Fruit fly (Drosophila melanogaster): ENCODE data around the gene Cluap1.
A peak's percentile ranks its signal among the peaks of the same experiment; 100 is the strongest.

Gene Cluap1

dm6 chrX:22510776-22511175 lies 33.3 kb downstream of the Cluap1 start:
- TF ChIP-seq CG3995 (GFP tag; optimal IDR thresholded peaks at IDR 0.05) (no peak), hb (GFP tag; IDR thresholded peaks at IDR 0.05; ENCODE audit: partially characterized antibody) (peak; percentile 54; the same call in 1 of the 3 replicates), Ets65A (GFP tag) (no peak), tna (GFP tag; IDR thresholded peaks at IDR 0.05; ENCODE audit: partially characterized antibody) (peak; percentile 33; the same call in 1 of the 2 replicates), Hr39 (optimal IDR thresholded peaks at IDR 0.05) (no peak), CG14860 (GFP tag; IDR thresholded peaks at IDR 0.05; ENCODE audit: partially characterized antibody) (peak; percentile 40; the same call in 2 of the 3 replicates), CG4424 (GFP tag; optimal IDR thresholded peaks at IDR 0.05) (no peak), nerfin-2 (GFP tag; IDR thresholded peaks at IDR 0.05; ENCODE audit: partially characterized antibody) (peak; percentile 62), pho (GFP tag; optimal IDR thresholded peaks at IDR 0.05) (no peak), bcd (GFP tag; optimal IDR thresholded peaks at IDR 0.05) (no peak)

dm6 chrX:22509085-22509484 lies 35.0 kb downstream of the Cluap1 start:
- no peak for TF ChIP-seq tx (GFP tag; optimal IDR thresholded peaks at IDR 0.05)
- TF ChIP-seq wek (GFP tag; optimal IDR thresholded peaks at IDR 0.05) = no peak
- TF ChIP-seq odd (GFP tag; optimal IDR thresholded peaks at IDR 0.05) = no peak
- no peak for TF ChIP-seq Deaf1 (tag; optimal IDR thresholded peaks at IDR 0.05)
- no peak for TF ChIP-seq nerfin-2 (GFP tag; IDR thresholded peaks at IDR 0.05; ENCODE audit: partially characterized antibody)
- TF ChIP-seq slou (GFP tag; optimal IDR thresholded peaks at IDR 0.05) = no peak
- peak; percentile 58 for TF ChIP-seq phol (tag; optimal IDR thresholded peaks at IDR 0.05)
- TF ChIP-seq tap (tag; optimal IDR thresholded peaks at IDR 0.05) = peak; percentile 18
- no peak for TF ChIP-seq slp2 (GFP tag; optimal IDR thresholded peaks at IDR 0.05)
- TF ChIP-seq Chrac-16 (GFP tag; optimal IDR thresholded peaks at IDR 0.05) = peak; percentile 23
- peak; percentile 0 for TF ChIP-seq CG16863 (GFP tag; optimal IDR thresholded peaks at IDR 0.05)
- TF ChIP-seq Mad (GFP tag; optimal IDR thresholded peaks at IDR 0.05) = no peak
- TF ChIP-seq dati (GFP tag; IDR thresholded peaks at IDR 0.05) = no peak
- no peak for TF ChIP-seq CG11560 (tag; IDR thresholded peaks at IDR 0.05)
- peak; percentile 5 for TF ChIP-seq dpn (GFP tag; optimal IDR thresholded peaks at IDR 0.05)
- no peak for TF ChIP-seq CG34224 (GFP tag; IDR thresholded peaks at IDR 0.05; ENCODE audit: partially characterized antibody)
- no peak for TF ChIP-seq salm (tag; optimal IDR thresholded peaks at IDR 0.05)
- peak; percentile 18; the same call in 1 of the 2 replicates for TF ChIP-seq esg (GFP tag; conservative IDR thresholded peaks at IDR 0.05)
- no peak for TF ChIP-seq Dll (GFP tag; IDR thresholded peaks at IDR 0.05; ENCODE audit: partially characterized antibody)
- no peak for TF ChIP-seq CG1792 (GFP tag; optimal IDR thresholded peaks at IDR 0.05)
- TF ChIP-seq CG2116 (GFP tag; optimal IDR thresholded peaks at IDR 0.05) = no peak
- 0 out of 2 replicates have a peak, but pooled peaks have one; percentile 4 for TF ChIP-seq CG14441 (GFP tag; IDR thresholded peaks at IDR 0.05)
- peak; percentile 21 for TF ChIP-seq D19A (tag; optimal IDR thresholded peaks at IDR 0.05)
- no peak for TF ChIP-seq klu (GFP tag; IDR thresholded peaks at IDR 0.05)
- TF ChIP-seq chif (GFP tag; optimal IDR thresholded peaks at IDR 0.05) = peak in 1 of 2 experiments; percentile 25
- TF ChIP-seq sqz (GFP tag; optimal IDR thresholded peaks at IDR 0.05) = no peak
- TF ChIP-seq nmo (GFP tag; optimal IDR thresholded peaks at IDR 0.05) = peak; percentile 65
- TF ChIP-seq Xrp1 (GFP tag; IDR thresholded peaks at IDR 0.05) = peak; percentile 27; the same call in 1 of the 2 replicates
- no peak for TF ChIP-seq run (tag; optimal IDR thresholded peaks at IDR 0.05)
- TF ChIP-seq Ssrp (tag; optimal IDR thresholded peaks at IDR 0.05) = no peak
- TF ChIP-seq CG8765 (GFP tag; IDR thresholded peaks at IDR 0.05) = no peak
- TF ChIP-seq Antp (GFP tag; optimal IDR thresholded peaks at IDR 0.05) = no peak
- no peak for TF ChIP-seq zf30C (GFP tag; optimal IDR thresholded peaks at IDR 0.05)
- TF ChIP-seq CG1603 (tag; optimal IDR thresholded peaks at IDR 0.05) = peak; percentile 17
- no peak for TF ChIP-seq seq (GFP tag; IDR thresholded peaks at IDR 0.05)
- TF ChIP-seq CG6813 (GFP tag; optimal IDR thresholded peaks at IDR 0.05) = no peak
- TF ChIP-seq Hsf (GFP tag; optimal IDR thresholded peaks at IDR 0.05) = peak; percentile 19
- peak; percentile 67 for TF ChIP-seq Sox102F (GFP tag; optimal IDR thresholded peaks at IDR 0.05)
- no peak for TF ChIP-seq CG30020 (tag; optimal IDR thresholded peaks at IDR 0.05)
- TF ChIP-seq Aef1 (GFP tag; IDR thresholded peaks at IDR 0.05) = no peak
- no peak for TF ChIP-seq Sin3A (optimal IDR thresholded peaks at IDR 0.05)
- no peak for TF ChIP-seq eyg (GFP tag; optimal IDR thresholded peaks at IDR 0.05)

Data from whole organism, embryonic.